Fruit fly (Drosophila melanogaster) whole organism, embryonic: Measurements from ENCODE around the gene spz5.

Experiments
- B-H1 ChIP-seq: fragments of 200-800 bp; sonication (Bioruptor generic); IDR thresholded peaks from 3 replicates; pipeline ENCODE4 v1.3.6; 2022; ENCODE audit warnings: missing biosample characterization, missing genetic modification characterization
- CG10366 ChIP-seq: fragments of 200-800 bp; sonication (Bioruptor generic); IDR thresholded peaks from 2 replicates; pipeline ENCODE4 v1.3.6; 2022; ENCODE audit warnings: missing biosample characterization, missing genetic modification characterization
- CG10431 ChIP-seq: fragments of 200-800 bp; sonication (Bioruptor generic); optimal IDR thresholded peaks from 3 replicates; lab custom pipeline; 2018; ENCODE audit warnings: missing biosample characterization, mild to moderate bottlenecking, missing genetic modification characterization
- CG10543 ChIP-seq: fragments of 200-800 bp; sonication (Bioruptor generic); optimal IDR thresholded peaks from 3 replicates; lab custom pipeline; 2017; ENCODE audit warnings: missing biosample characterization, mild to moderate bottlenecking, missing genetic modification characterization, moderate library complexity
- CG11723 ChIP-seq: fragments of 200-800 bp; sonication (Bioruptor generic); optimal IDR thresholded peaks from 2 replicates; lab custom pipeline; 2017; ENCODE audit warnings: missing biosample characterization, mild to moderate bottlenecking, missing genetic modification characterization
- CG12104 ChIP-seq: fragments of 200-800 bp; sonication (Bioruptor generic); optimal IDR thresholded peaks from 3 replicates; lab custom pipeline; 2016; ENCODE audit warnings: missing biosample characterization, missing genetic modification characterization
- CG12769 ChIP-seq: fragments of 200-800 bp; sonication (Bioruptor generic); optimal IDR thresholded peaks from 2 replicates; lab custom pipeline; 2019; ENCODE audit warnings: missing biosample characterization, mild to moderate bottlenecking, missing genetic modification characterization, moderate library complexity
- CG13424 ChIP-seq: fragments of 200-800 bp; sonication (Bioruptor generic); optimal IDR thresholded peaks from 2 replicates; lab custom pipeline; 2019; ENCODE audit warnings: missing biosample characterization, mild to moderate bottlenecking, missing genetic modification characterization, moderate library complexity
- CG13624 ChIP-seq: fragments of 200-800 bp; sonication (Bioruptor generic); optimal IDR thresholded peaks from 2 replicates; lab custom pipeline; 2016; ENCODE audit warnings: missing biosample characterization, missing genetic modification characterization
- CG13775 ChIP-seq: fragments of 200-800 bp; sonication (Bioruptor generic); optimal IDR thresholded peaks from 3 replicates; lab custom pipeline; 2017; ENCODE audit warnings: missing biosample characterization, mild to moderate bottlenecking, missing genetic modification characterization
- CG13894 ChIP-seq: fragments of 200-800 bp; sonication (Bioruptor generic); optimal IDR thresholded peaks from 3 replicates; lab custom pipeline; 2018; ENCODE audit warnings: missing biosample characterization, mild to moderate bottlenecking, missing genetic modification characterization, moderate library complexity
- CG16815 ChIP-seq: fragments of 200-800 bp; sonication (Bioruptor generic); optimal IDR thresholded peaks from 3 replicates; lab custom pipeline; 2017; ENCODE audit warnings: missing biosample characterization, mild to moderate bottlenecking, missing genetic modification characterization
- CG1832 ChIP-seq: fragments of 200-800 bp; sonication (Bioruptor generic); optimal IDR thresholded peaks from 2 replicates; lab custom pipeline; 2017; ENCODE audit warnings: missing biosample characterization, mild to moderate bottlenecking, missing genetic modification characterization, inconsistent platforms
- CG2678 ChIP-seq: fragments of 200-800 bp; sonication (Bioruptor generic); optimal IDR thresholded peaks from 3 replicates; lab custom pipeline; 2019; ENCODE audit warnings: missing biosample characterization, mild to moderate bottlenecking, missing genetic modification characterization, moderate library complexity
- CG3065 ChIP-seq: fragments of 200-800 bp; sonication (Bioruptor generic); optimal IDR thresholded peaks from 2 replicates; lab custom pipeline; 2016; ENCODE audit warnings: missing biosample characterization, missing genetic modification characterization
- CG32532 ChIP-seq: fragments of 200-800 bp; sonication (Bioruptor generic); IDR thresholded peaks from 2 replicates; pipeline ENCODE4 v1.3.6; 2022; ENCODE audit warnings: missing biosample characterization, missing genetic modification characterization
- CG34224 ChIP-seq: fragments of 200-800 bp; sonication (Bioruptor generic); IDR thresholded peaks from 3 replicates; pipeline ENCODE4 v1.3.6; 2022; ENCODE audit warnings: missing biosample characterization, missing genetic modification characterization; ENCODE audit not compliant: partially characterized antibody
- CG6175 ChIP-seq: fragments of 200-800 bp; sonication (Bioruptor generic); IDR thresholded peaks from 3 replicates; pipeline ENCODE4 v1.3.6; 2022; ENCODE audit warnings: missing biosample characterization, missing genetic modification characterization
- CoRest ChIP-seq: fragments of 200-800 bp; sonication (Bioruptor generic); optimal IDR thresholded peaks from 3 replicates; lab custom pipeline; 2018; ENCODE audit warnings: missing biosample characterization, mild to moderate bottlenecking, missing genetic modification characterization, moderate library complexity
- Myb ChIP-seq: fragments of 200-800 bp; sonication (Bioruptor generic); optimal IDR thresholded peaks from 2 replicates; lab custom pipeline; 2016; ENCODE audit warnings: missing biosample characterization, missing genetic modification characterization
- NFAT ChIP-seq: fragments of 200-800 bp; sonication (Bioruptor generic); IDR thresholded peaks from 2 replicates; pipeline ENCODE4 v1.3.6; 2022; ENCODE audit warnings: missing biosample characterization, missing genetic modification characterization
- Rfx ChIP-seq: fragments of 200-800 bp; sonication (Bioruptor generic); IDR thresholded peaks from 2 replicates; pipeline ENCODE4 v1.3.6; 2022; ENCODE audit warnings: missing biosample characterization, missing genetic modification characterization
- Side ChIP-seq: fragments of 200-800 bp; sonication (Bioruptor generic); optimal IDR thresholded peaks from 2 replicates; lab custom pipeline; 2016; ENCODE audit warnings: missing biosample characterization, missing genetic modification characterization
- chinmo ChIP-seq: fragments of 200-800 bp; sonication (Bioruptor generic); IDR thresholded peaks from 4 replicates; pipeline ENCODE4 v1.3.6; 2022; ENCODE audit warnings: missing biosample characterization, missing genetic modification characterization; ENCODE audit not compliant: partially characterized antibody
- crol ChIP-seq: fragments of 200-800 bp; sonication (Bioruptor generic); IDR thresholded peaks from 2 replicates; pipeline ENCODE4 v1.3.6; 2022; ENCODE audit warnings: missing biosample characterization, missing genetic modification characterization
- gro ChIP-seq: fragments of 200-800 bp; sonication (Bioruptor generic); optimal IDR thresholded peaks from 2 replicates; lab custom pipeline; 2016; ENCODE audit warnings: missing biosample characterization, missing genetic modification characterization
- hth ChIP-seq: fragments of >200 bp; optimal IDR thresholded peaks from 2 replicates; lab custom pipeline; 2017; ENCODE audit warnings: inconsistent platforms
- lab ChIP-seq: fragments of 200-800 bp; sonication (Bioruptor generic); optimal IDR thresholded peaks from 3 replicates; lab custom pipeline; 2017; ENCODE audit warnings: missing biosample characterization, missing genetic modification characterization, mild to moderate bottlenecking, moderate library complexity, missing genetic modification reagents
- ranshi ChIP-seq: fragments of 200-800 bp; sonication (Bioruptor generic); IDR thresholded peaks from 2 replicates; pipeline ENCODE4 v1.3.6; 2022; ENCODE audit warnings: missing biosample characterization, missing genetic modification characterization
- row ChIP-seq: fragments of 200-800 bp; sonication (Bioruptor generic); IDR thresholded peaks from 3 replicates; pipeline ENCODE4 v1.3.6; 2022; ENCODE audit warnings: missing biosample characterization, missing genetic modification characterization
- sd ChIP-seq: fragments of 200-800 bp; sonication (Bioruptor generic); optimal IDR thresholded peaks from 3 replicates; lab custom pipeline; 2018; ENCODE audit warnings: missing biosample characterization, mild to moderate bottlenecking, missing genetic modification characterization, moderate library complexity
- sens ChIP-seq: fragments of 200-800 bp; sonication (Bioruptor generic); peaks from one replicate; lab custom pipeline; 2016; ENCODE audit warnings: missing biosample characterization, missing genetic modification characterization
- sisA ChIP-seq: fragments of 200-800 bp; sonication (Bioruptor generic); IDR thresholded peaks from 2 replicates; pipeline ENCODE4 v1.3.6; 2022; ENCODE audit warnings: missing biosample characterization, missing genetic modification characterization
- so ChIP-seq: fragments of 200-800 bp; sonication (Bioruptor generic); IDR thresholded peaks from 3 replicates; pipeline ENCODE4 v1.3.6; 2022; ENCODE audit warnings: missing biosample characterization, missing genetic modification characterization
- sr ChIP-seq: fragments of 200-800 bp; sonication (Bioruptor generic); IDR thresholded peaks from 3 replicates; pipeline ENCODE4 v1.3.6; 2022; ENCODE audit warnings: missing biosample characterization, missing genetic modification characterization
- tin ChIP-seq: fragments of 200-800 bp; sonication (Bioruptor generic); optimal IDR thresholded peaks from 3 replicates; lab custom pipeline; 2016; ENCODE audit warnings: missing biosample characterization, missing genetic modification characterization
- wdn ChIP-seq: fragments of 200-800 bp; sonication (Bioruptor generic); IDR thresholded peaks from 2 replicates; pipeline ENCODE4 v1.3.6; 2022; ENCODE audit warnings: missing biosample characterization, missing genetic modification characterization
- z ChIP-seq: fragments of 200-800 bp; sonication (Bioruptor generic); IDR thresholded peaks from 3 replicates; pipeline ENCODE4 v1.3.6; 2022; ENCODE audit warnings: missing biosample characterization, missing genetic modification characterization

Gene spz5

DNA sequence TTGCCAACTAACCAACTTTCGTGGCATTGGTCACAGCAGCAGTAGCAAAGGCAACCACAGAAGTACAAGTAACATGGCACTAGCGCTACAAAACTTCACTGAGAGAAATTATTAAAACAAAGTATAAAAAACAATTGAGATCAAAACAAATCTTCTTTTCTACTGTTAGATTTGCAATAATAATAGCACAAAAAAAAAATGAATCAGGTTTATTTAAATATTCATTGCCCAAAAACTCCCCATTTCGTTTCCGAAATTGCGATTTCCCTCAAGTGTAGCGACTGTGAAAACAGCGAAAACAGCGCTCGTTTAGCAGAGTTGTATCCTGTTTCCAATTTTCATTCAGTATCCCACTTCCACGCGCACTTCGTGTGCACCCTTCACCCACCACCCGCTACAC is 21.3 kb upstream of the spz5 start (continued):
- peak; percentile 1 for TF ChIP-seq CG12104 (GFP tag; lab: Kevin White, UChicago)
- no peak for TF ChIP-seq hth (lab: Kevin White, UChicago)
- TF ChIP-seq lab (GFP tag; lab: Kevin White, UChicago) = peak; percentile 83
- TF ChIP-seq CoRest = peak; percentile 28
- peak; percentile 32 for TF ChIP-seq CG13424
- peak; percentile 49; the same call in 1 of the 2 replicates for TF ChIP-seq sisA (GFP tag; lab: Robert Waterston, UW)
- TF ChIP-seq CG3065 (GFP tag; lab: Kevin White, UChicago) = no peak
- peak; percentile 27 for TF ChIP-seq CG13624
- TF ChIP-seq CG11723 (GFP tag; lab: Kevin White, UChicago) = no peak
- TF ChIP-seq gro (GFP tag; lab: Kevin White, UChicago) = peak; percentile 32
- peak; percentile 61 for TF ChIP-seq wdn
- no peak for TF ChIP-seq CG1832 (GFP tag; lab: Kevin White, UChicago)
- TF ChIP-seq sens (GFP tag; lab: Kevin White, UChicago) = peak; percentile 87
- TF ChIP-seq CG10431 (GFP tag; lab: Kevin White, UChicago) = no peak
- no peak for TF ChIP-seq tin (GFP tag; lab: Kevin White, UChicago)
- TF ChIP-seq CG10366 = 0 out of 2 replicates have a peak, but pooled peaks have one; percentile 29
- TF ChIP-seq CG32532 (GFP tag; lab: Robert Waterston, UW) = peak; percentile 36; the same call in 1 of the 2 replicates
- no peak for TF ChIP-seq CG16815 (GFP tag; lab: Kevin White, UChicago)
- TF ChIP-seq CG34224 (GFP tag; lab: Robert Waterston, UW) = no peak
- TF ChIP-seq ranshi (GFP tag; lab: Robert Waterston, UW) = peak; percentile 48; the same call in 1 of the 2 replicates
- TF ChIP-seq CG13894 (tag; lab: Kevin White, UChicago) = peak; percentile 41
- peak; percentile 75 for TF ChIP-seq row (GFP tag; lab: Robert Waterston, UW)
- peak; percentile 45; the same call in 1 of the 3 replicates for TF ChIP-seq B-H1 (GFP tag; lab: Robert Waterston, UW)
- peak; percentile 56 for TF ChIP-seq Rfx (GFP tag; lab: Robert Waterston, UW)
- TF ChIP-seq CG13775 (GFP tag; lab: Kevin White, UChicago) = peak; percentile 8
- TF ChIP-seq, all 482 proteins: peak for 127

DNA sequence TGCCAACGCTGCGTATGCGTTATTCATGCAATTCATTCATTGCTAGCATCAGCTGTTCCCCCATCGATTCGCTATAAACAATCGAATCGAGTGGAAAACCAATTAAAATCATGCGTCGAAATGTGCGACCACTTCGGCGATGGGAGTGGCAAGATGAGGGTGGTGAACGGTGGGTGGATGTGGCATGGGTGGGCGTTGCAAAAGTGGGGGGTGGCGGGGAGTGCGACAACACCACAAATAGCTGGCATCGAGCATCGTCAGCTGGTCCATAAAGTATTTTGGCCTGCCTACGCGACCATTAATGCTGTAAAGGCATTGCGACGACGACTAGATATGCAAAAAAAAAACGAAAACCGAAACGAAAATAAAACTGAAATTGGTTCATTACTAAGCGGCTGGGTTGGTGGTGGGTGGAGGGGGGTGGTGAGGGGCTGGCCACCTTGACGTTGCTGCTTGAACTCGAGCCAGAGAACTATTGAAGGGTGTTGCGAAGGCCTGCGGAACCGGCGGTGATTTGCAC is 17.6 kb upstream of the spz5 start:
- TF ChIP-seq z (GFP tag; lab: Robert Waterston, UW) (0 out of 3 replicates have a peak, but pooled peaks have one; percentile 14), NFAT (GFP tag; lab: Robert Waterston, UW) (0 out of 2 replicates have a peak, but pooled peaks have one; percentile 8), chinmo (GFP tag; lab: Robert Waterston, UW) (0 out of 4 replicates have a peak, but pooled peaks have one; percentile 54), CG12769 (tag; lab: Kevin White, UChicago) (peak; percentile 1), Side (GFP tag; lab: Kevin White, UChicago) (no peak), sr (GFP tag; lab: Robert Waterston, UW) (peak; percentile 99), CG6175 (peak; percentile 63; the same call in 1 of the 3 replicates), Myb (GFP tag; lab: Kevin White, UChicago) (no peak), so (GFP tag; lab: Robert Waterston, UW) (peak; percentile 21; the same call in 1 of the 3 replicates), CG32532 (GFP tag; lab: Robert Waterston, UW) (no peak), crol (0 out of 2 replicates have a peak, but pooled peaks have one; percentile 60), CG10543 (GFP tag; lab: Kevin White, UChicago) (peak; percentile 22), CG2678 (tag; lab: Kevin White, UChicago) (no peak), sd (peak; percentile 60)
